Fruit fly (Drosophila melanogaster) whole organism, embryonic: Measurements from ENCODE around the gene frma.
A peak's percentile ranks its signal among the peaks of the same experiment; 100 is the strongest.

Experiments used
- Abd-B ChIP-seq: fragments of 200-800 bp; sonication (Bioruptor generic); optimal IDR thresholded peaks from 2 replicates; lab custom pipeline; 2018; ENCODE audit warnings: missing biosample characterization, mild to moderate bottlenecking, missing genetic modification characterization, moderate library complexity
- Asciz ChIP-seq: fragments of 200-800 bp; sonication (Bioruptor generic); optimal IDR thresholded peaks from 2 replicates; lab custom pipeline; 2017; ENCODE audit warnings: missing biosample characterization, mild to moderate bottlenecking, missing genetic modification characterization, missing genetic modification reagents
- Atf6 ChIP-seq: fragments of 200-800 bp; sonication (Bioruptor generic); IDR thresholded peaks from 2 replicates; pipeline ENCODE4 v1.3.6; 2022; ENCODE audit warnings: missing biosample characterization, missing genetic modification characterization
- CG10366 ChIP-seq: fragments of 200-800 bp; sonication (Bioruptor generic); IDR thresholded peaks from 2 replicates; pipeline ENCODE4 v1.3.6; 2022; ENCODE audit warnings: missing biosample characterization, missing genetic modification characterization
- CG11696 ChIP-seq: fragments of 200-800 bp; sonication (Bioruptor generic); IDR thresholded peaks from 2 replicates; pipeline ENCODE4 v1.3.6; 2022; ENCODE audit warnings: missing biosample characterization, missing genetic modification characterization
- CG12769 ChIP-seq: fragments of 200-800 bp; sonication (Bioruptor generic); optimal IDR thresholded peaks from 2 replicates; lab custom pipeline; 2019; ENCODE audit warnings: missing biosample characterization, mild to moderate bottlenecking, missing genetic modification characterization, moderate library complexity
- CG13296 ChIP-seq: fragments of 200-800 bp; sonication (Bioruptor generic); optimal IDR thresholded peaks from 3 replicates; lab custom pipeline; 2018; ENCODE audit warnings: missing biosample characterization, mild to moderate bottlenecking, missing genetic modification characterization
- CG14441 ChIP-seq: fragments of 200-800 bp; sonication (Bioruptor generic); IDR thresholded peaks from 2 replicates; pipeline ENCODE4 v1.3.6; 2022; ENCODE audit warnings: missing biosample characterization, missing genetic modification characterization
- CG15073 ChIP-seq: fragments of 200-800 bp; sonication (Bioruptor generic); optimal IDR thresholded peaks from 2 replicates; lab custom pipeline; 2016; ENCODE audit warnings: missing biosample characterization, missing genetic modification characterization
- CG15269 ChIP-seq: fragments of 200-800 bp; sonication (Bioruptor generic); optimal IDR thresholded peaks from 2 replicates; lab custom pipeline; 2018; ENCODE audit warnings: missing biosample characterization, mild to moderate bottlenecking, missing genetic modification characterization, moderate library complexity
- CG2120 ChIP-seq: fragments of 200-800 bp; sonication (Bioruptor generic); optimal IDR thresholded peaks from 3 replicates; lab custom pipeline; 2016; ENCODE audit warnings: missing biosample characterization, missing genetic modification characterization
- CG30020 ChIP-seq: fragments of 200-800 bp; optimal IDR thresholded peaks from 2 replicates; lab custom pipeline; 2019; ENCODE audit warnings: missing biosample characterization, mild to moderate bottlenecking, missing genetic modification characterization, moderate library complexity
- CG30403 ChIP-seq: fragments of 200-800 bp; sonication (Bioruptor generic); optimal IDR thresholded peaks from 3 replicates; lab custom pipeline; 2016; ENCODE audit warnings: missing biosample characterization, missing genetic modification characterization
- CG9817 ChIP-seq: fragments of 200-800 bp; sonication (Bioruptor generic); optimal IDR thresholded peaks from 2 replicates; lab custom pipeline; 2018; ENCODE audit warnings: missing biosample characterization, mild to moderate bottlenecking, missing genetic modification characterization, moderate library complexity
- CG9876 ChIP-seq: fragments of 200-800 bp; sonication (Bioruptor generic); optimal IDR thresholded peaks from 2 replicates; lab custom pipeline; 2016; ENCODE audit warnings: missing biosample characterization, missing genetic modification characterization
- D ChIP-seq, 2 experiments: fragments of 200-800 bp in 1 of 2; fragments of >200 bp in 1 of 2; sonication (Bioruptor generic) in 1 of 2; optimal IDR thresholded peaks; 2 replicates in 1 of 2; 3 replicates in 1 of 2; lab custom pipeline; 2017; ENCODE audit warnings: mild to moderate bottlenecking in 1 of 2, missing biosample characterization in 1 of 2, missing genetic modification characterization in 1 of 2, missing genetic modification reagents in 1 of 2
- Dip2 ChIP-seq: fragments of 200-800 bp; sonication (Bioruptor generic); IDR thresholded peaks from 2 replicates; pipeline ENCODE4 v1.3.6; 2022; ENCODE audit warnings: missing biosample characterization, missing genetic modification characterization
- Dref ChIP-seq: fragments of 200-800 bp; sonication (Bioruptor generic); IDR thresholded peaks from 2 replicates; pipeline ENCODE4 v1.3.6; 2022; ENCODE audit warnings: missing biosample characterization, missing genetic modification characterization
- ERR ChIP-seq: fragments of 200-800 bp; sonication (Bioruptor generic); optimal IDR thresholded peaks from 2 replicates; lab custom pipeline; 2016; ENCODE audit warnings: missing biosample characterization, missing genetic modification characterization
- HHEX ChIP-seq: fragments of 200-800 bp; sonication (Bioruptor generic); optimal IDR thresholded peaks from 3 replicates; lab custom pipeline; 2017; ENCODE audit warnings: missing biosample characterization, mild to moderate bottlenecking, missing genetic modification characterization, missing genetic modification reagents
- HmgD ChIP-seq: fragments of 200-800 bp; sonication (Bioruptor generic); optimal IDR thresholded peaks from 3 replicates; lab custom pipeline; 2016; ENCODE audit warnings: missing biosample characterization, missing genetic modification characterization
- MBD-R2 ChIP-seq: fragments of 200-800 bp; sonication (Bioruptor generic); IDR thresholded peaks from 2 replicates; pipeline ENCODE4 v1.3.6; 2022; ENCODE audit warnings: missing biosample characterization, missing genetic modification characterization
- NC2α ChIP-seq: fragments of 200-800 bp; sonication (Bioruptor generic); optimal IDR thresholded peaks from 2 replicates; lab custom pipeline; 2016; ENCODE audit warnings: missing biosample characterization, missing genetic modification characterization
- Neu2 ChIP-seq: fragments of 200-800 bp; sonication (Bioruptor generic); optimal IDR thresholded peaks from 3 replicates; lab custom pipeline; 2016; ENCODE audit warnings: missing biosample characterization, missing genetic modification characterization, borderline replicate concordance
- NfI ChIP-seq: fragments of 200-800 bp; sonication (Bioruptor generic); optimal IDR thresholded peaks from 3 replicates; lab custom pipeline; 2018; ENCODE audit warnings: missing biosample characterization, mild to moderate bottlenecking, missing genetic modification characterization, moderate library complexity
- PHDP ChIP-seq: fragments of 200-800 bp; sonication (Bioruptor generic); optimal IDR thresholded peaks from 3 replicates; lab custom pipeline; 2018; ENCODE audit warnings: missing biosample characterization, mild to moderate bottlenecking, missing genetic modification characterization, moderate library complexity
- Rfx ChIP-seq: fragments of 200-800 bp; sonication (Bioruptor generic); IDR thresholded peaks from 2 replicates; pipeline ENCODE4 v1.3.6; 2022; ENCODE audit warnings: missing biosample characterization, missing genetic modification characterization
- Rx ChIP-seq: fragments of 200-800 bp; sonication (Bioruptor generic); IDR thresholded peaks from 2 replicates; pipeline ENCODE4 v1.3.6; 2022; ENCODE audit warnings: missing biosample characterization, missing genetic modification characterization
- Trl ChIP-seq, 3 experiments: fragments of >200 bp in 2 of 3; fragments of 200-800 bp in 1 of 3; sonication (Bioruptor generic) in 1 of 3; optimal IDR thresholded peaks; 2 replicates in 1 of 3; 3 replicates in 2 of 3; lab custom pipeline; 2016 to 2017; ENCODE audit warnings: missing biosample characterization in 1 of 3, missing genetic modification characterization in 1 of 3
- Xrp1 ChIP-seq: fragments of 200-800 bp; sonication (Bioruptor generic); IDR thresholded peaks from 2 replicates; pipeline ENCODE4 v1.3.6; 2022; ENCODE audit warnings: missing biosample characterization, missing genetic modification characterization
- aop ChIP-seq: fragments of 200-800 bp; sonication (Bioruptor generic); IDR thresholded peaks from 2 replicates; pipeline ENCODE4 v1.3.6; 2022; ENCODE audit warnings: missing biosample characterization, missing genetic modification characterization
- ase ChIP-seq: fragments of 200-800 bp; sonication (Bioruptor generic); IDR thresholded peaks from 3 replicates; pipeline ENCODE4 v1.3.6; 2022; ENCODE audit warnings: missing biosample characterization, missing genetic modification characterization
- caup ChIP-seq: fragments of 200-800 bp; sonication (Bioruptor generic); optimal IDR thresholded peaks from 3 replicates; lab custom pipeline; 2017; ENCODE audit warnings: missing biosample characterization, mild to moderate bottlenecking, missing genetic modification characterization, moderate library complexity; ENCODE audit not compliant: severe bottlenecking
- chinmo ChIP-seq: fragments of 200-800 bp; sonication (Bioruptor generic); IDR thresholded peaks from 4 replicates; pipeline ENCODE4 v1.3.6; 2022; ENCODE audit warnings: missing biosample characterization, missing genetic modification characterization; ENCODE audit not compliant: partially characterized antibody
- dysf ChIP-seq: fragments of 200-800 bp; sonication (Bioruptor generic); IDR thresholded peaks from 3 replicates; pipeline ENCODE4 v1.3.6; 2022; ENCODE audit warnings: missing biosample characterization, missing genetic modification characterization
- eyg ChIP-seq: fragments of 200-800 bp; sonication (Bioruptor generic); optimal IDR thresholded peaks from 3 replicates; lab custom pipeline; 2016; ENCODE audit warnings: missing biosample characterization, missing genetic modification characterization
- kah ChIP-seq: fragments of 200-800 bp; sonication (Bioruptor generic); optimal IDR thresholded peaks from 2 replicates; lab custom pipeline; 2018; ENCODE audit warnings: missing biosample characterization, mild to moderate bottlenecking, missing genetic modification characterization
- klu ChIP-seq: fragments of 200-800 bp; sonication (Bioruptor generic); IDR thresholded peaks from 2 replicates; pipeline ENCODE4 v1.3.6; 2022; ENCODE audit warnings: missing biosample characterization, missing genetic modification characterization
- kni ChIP-seq: fragments of 200-800 bp; sonication (Bioruptor generic); optimal IDR thresholded peaks from 3 replicates; lab custom pipeline; 2017; ENCODE audit warnings: mild to moderate bottlenecking, missing biosample characterization, missing genetic modification reagents, missing genetic modification characterization
- knrl ChIP-seq: fragments of 200-800 bp; sonication (Bioruptor generic); IDR thresholded peaks from 3 replicates; pipeline ENCODE4 v1.3.6; 2022; ENCODE audit warnings: missing biosample characterization, missing genetic modification characterization; ENCODE audit not compliant: partially characterized antibody
- lilli ChIP-seq: fragments of 200-800 bp; sonication (Bioruptor generic); optimal IDR thresholded peaks from 3 replicates; lab custom pipeline; 2016; ENCODE audit warnings: missing biosample characterization, missing genetic modification characterization
- nerfin-2 ChIP-seq: fragments of 200-800 bp; sonication (Bioruptor generic); IDR thresholded peaks from 2 replicates; pipeline ENCODE4 v1.3.6; 2022; ENCODE audit warnings: missing biosample characterization, missing genetic modification characterization; ENCODE audit not compliant: partially characterized antibody
- pan ChIP-seq, 4 experiments: fragments of >200 bp in 3 of 4; fragments of 200-800 bp in 1 of 4; sonication (Bioruptor generic) in 1 of 4; optimal IDR thresholded peaks in 3 of 4; IDR thresholded peaks in 1 of 4; 2 replicates each; pipeline versions ENCODE4 v1.3.6 to Lab custom; 2017 to 2022; ENCODE audit warnings: missing biosample characterization in 2 of 4, missing genetic modification characterization in 2 of 4, mixed read lengths in 1 of 4
- peb ChIP-seq: fragments of 200-800 bp; sonication (Bioruptor generic); IDR thresholded peaks from 2 replicates; pipeline ENCODE4 v1.3.6; 2022; ENCODE audit warnings: missing biosample characterization, missing genetic modification characterization
- prd ChIP-seq, 3 experiments: fragments of >200 bp in 2 of 3; fragments of 200-800 bp in 1 of 3; sonication (Bioruptor generic) in 1 of 3; optimal IDR thresholded peaks in 2 of 3; IDR thresholded peaks in 1 of 3; 2 replicates in 2 of 3; 3 replicates in 1 of 3; pipeline versions ENCODE4 v1.3.6 to Lab custom; 2017 to 2022; ENCODE audit warnings: missing biosample characterization in 1 of 3, missing genetic modification characterization in 1 of 3
- ranshi ChIP-seq: fragments of 200-800 bp; sonication (Bioruptor generic); IDR thresholded peaks from 2 replicates; pipeline ENCODE4 v1.3.6; 2022; ENCODE audit warnings: missing biosample characterization, missing genetic modification characterization
- sens-2 ChIP-seq: fragments of 200-800 bp; sonication (Bioruptor generic); IDR thresholded peaks from 2 replicates; pipeline ENCODE4 v1.3.6; 2022; ENCODE audit warnings: missing biosample characterization, missing genetic modification characterization
- ttk ChIP-seq: fragments of 200-800 bp; sonication (Bioruptor generic); IDR thresholded peaks from 2 replicates; pipeline ENCODE4 v2.1.2; 2022; ENCODE audit warnings: missing biosample characterization, missing genetic modification characterization

Gene frma

DNA sequence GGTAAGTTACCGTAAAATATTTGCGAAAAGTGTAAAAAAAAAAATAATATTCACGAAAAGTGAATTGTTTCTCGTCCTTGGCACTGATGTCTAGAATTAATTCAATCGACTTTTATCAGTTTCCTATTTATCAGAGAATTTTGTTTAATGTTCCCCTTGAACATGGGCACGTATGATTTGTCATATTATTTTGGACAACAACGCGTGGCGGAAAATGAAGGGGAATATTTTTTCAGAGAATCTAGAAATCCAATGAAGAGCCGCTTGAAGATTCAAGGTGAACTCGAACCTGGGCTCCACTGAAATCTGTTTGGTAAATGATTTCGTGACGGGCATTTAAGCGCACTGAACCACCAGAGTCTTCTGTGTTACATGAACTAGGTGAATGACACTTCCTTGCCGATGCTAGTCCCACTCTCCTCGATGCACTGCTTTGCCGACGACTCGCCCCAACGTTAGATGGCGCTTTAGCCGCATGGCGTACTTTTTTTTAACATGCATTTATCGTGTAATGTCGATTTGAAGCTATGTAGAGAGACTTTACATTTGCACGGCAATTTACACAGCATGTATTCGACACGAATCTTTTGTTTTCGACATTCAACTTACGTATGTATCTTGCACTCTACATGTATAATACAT, 28.5 kb upstream of the frma start (continued):
- TF ChIP-seq prd (optimal IDR thresholded peaks at IDR 0.05; lab: Kevin White, UChicago) (no peak), prd (GFP tag; IDR thresholded peaks at IDR 0.05; lab: Robert Waterston, UW) (no peak), CG15073 (GFP tag; lab: Kevin White, UChicago) (no peak), CG30403 (GFP tag; lab: Kevin White, UChicago) (no peak), aop (no peak), dysf (GFP tag; lab: Robert Waterston, UW) (no peak), Neu2 (no peak), MBD-R2 (GFP tag; lab: Robert Waterston, UW) (peak; percentile 13; the same call in 1 of the 2 replicates), Rfx (peak; percentile 55), nerfin-2 (GFP tag; lab: Robert Waterston, UW) (peak; percentile 92), Dref (no peak), klu (GFP tag; lab: Robert Waterston, UW) (no peak), chinmo (GFP tag; lab: Robert Waterston, UW) (peak; percentile 92; the same call in 2 of the 4 replicates), kni (GFP tag; lab: Kevin White, UChicago) (peak; percentile 51), sens-2 (GFP tag; lab: Robert Waterston, UW) (no peak), Atf6 (no peak), peb (GFP tag; lab: Robert Waterston, UW) (no peak), lilli (GFP tag; lab: Kevin White, UChicago) (no peak), CG2120 (GFP tag; lab: Kevin White, UChicago) (no peak), CG10366 (GFP tag; lab: Robert Waterston, UW) (no peak), CG11696 (GFP tag; lab: Robert Waterston, UW) (no peak), pan (optimal IDR thresholded peaks at IDR 0.05; lab: Kevin White, UChicago) (no peak), pan (GFP tag; optimal IDR thresholded peaks at IDR 0.05 in 1 of 2, IDR thresholded peaks at IDR 0.05 in 1 of 2) (no peak), Asciz (GFP tag; lab: Kevin White, UChicago) (no peak), CG12769 (peak; percentile 70), CG9876 (GFP tag; lab: Kevin White, UChicago) (peak; percentile 26), CG30020 (tag; lab: Kevin White, UChicago) (no peak), knrl (GFP tag; lab: Robert Waterston, UW) (peak; percentile 81), Abd-B (GFP tag; lab: Kevin White, UChicago) (no peak), HmgD (GFP tag; lab: Kevin White, UChicago) (peak; percentile 7), CG13296 (GFP tag; lab: Kevin White, UChicago) (no peak), ranshi (no peak), PHDP (tag; lab: Kevin White, UChicago) (no peak), caup (GFP tag; lab: Kevin White, UChicago) (no peak), ERR (GFP tag; lab: Kevin White, UChicago) (peak; percentile 53), CG9817 (no peak), NfI (GFP tag; lab: Kevin White, UChicago) (no peak), ttk (GFP tag; lab: Robert Waterston, UW) (no peak), HHEX (peak; percentile 14), ase (GFP tag; lab: Robert Waterston, UW) (no peak), CG15269 (tag; lab: Kevin White, UChicago) (peak; percentile 23), Xrp1 (GFP tag; lab: Robert Waterston, UW) (peak; percentile 23; the same call in 1 of the 2 replicates), Dip2 (peak; percentile 93), eyg (GFP tag; lab: Kevin White, UChicago) (no peak), Rx (GFP tag; lab: Robert Waterston, UW) (no peak), NC2α (GFP tag; lab: Kevin White, UChicago) (no peak), kah (GFP tag; lab: Kevin White, UChicago) (no peak), Trl (optimal IDR thresholded peaks at IDR 0.05; lab: Kevin White, UChicago) (no peak), Trl (GFP tag; optimal IDR thresholded peaks at IDR 0.05; lab: Kevin White, UChicago) (no peak), D (optimal IDR thresholded peaks at IDR 0.05; lab: Kevin White, UChicago) (no peak), D (GFP tag; optimal IDR thresholded peaks at IDR 0.05; lab: Kevin White, UChicago) (no peak), CG14441 (GFP tag; lab: Robert Waterston, UW) (no peak)
